Worm (Caenorhabditis elegans): ENCODE measurements around the gene Y110A2AL.6.

ce11 chrII:2830144-2830543 lies 11.3 kb downstream of the Y110A2AL.6 start:
- TF ChIP-seq nhr-237 (tag; optimal IDR thresholded peaks at IDR 0.05) (no peak), ztf-11 (tag; optimal IDR thresholded peaks at IDR 0.05) (no peak), fos-1 (tag; optimal IDR thresholded peaks at IDR 0.05) (no peak)
